Worm (Caenorhabditis elegans): Measurements from ENCODE around the gene F26G1.1.

ce11 chrII:4797071-4797470, 5.7 kb downstream of the F26G1.1 start, which contains the start of gene C33F10.14:
- TF ChIP-seq nhr-11 (tag; optimal IDR thresholded peaks at IDR 0.05) (no peak), unc-42 (tag; optimal IDR thresholded peaks at IDR 0.05) (no peak), pha-2 (tag; optimal IDR thresholded peaks at IDR 0.05) (no peak), ceh-30 (tag; optimal IDR thresholded peaks at IDR 0.05) (no peak)
